Fruit fly (Drosophila melanogaster) whole organism, larva: ENCODE data around the gene CG2694.

Experiments used
- noc ChIP-seq: fragments of 200-800 bp; sonication (Bioruptor generic); optimal IDR thresholded peaks from 3 replicates; lab custom pipeline; 2019; ENCODE audit warnings: missing biosample characterization, mild to moderate bottlenecking, missing genetic modification characterization, moderate library complexity

The CG2694 gene

DNA sequence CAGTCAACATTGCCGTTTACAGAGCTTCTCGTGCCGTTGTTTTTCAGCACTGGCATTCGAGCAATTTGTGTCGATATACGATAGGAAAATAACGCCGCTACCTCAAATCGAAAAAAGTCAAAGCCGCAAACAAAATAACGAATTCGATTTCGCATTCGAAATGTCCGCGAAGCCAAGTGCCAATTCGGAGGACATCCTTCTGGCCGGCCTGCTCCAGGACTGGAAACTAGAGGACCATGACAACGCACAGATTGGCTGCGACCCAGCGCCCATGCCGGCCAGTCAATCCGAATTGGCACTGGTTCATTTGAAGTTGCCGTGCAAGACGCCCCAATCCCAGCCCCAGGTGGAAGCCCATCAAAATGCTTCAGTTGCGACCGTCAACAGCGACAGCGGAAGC is 851 bp downstream of the CG2694 start:
- no peak for TF ChIP-seq noc

dm6 chrX:2720122-2720521 is 6.2 kb downstream of the CG2694 start, which contains the start of gene CG2701:
Gene CG2701, minus strand, starts transcription at chrX:2720327.
- no peak for TF ChIP-seq noc

DNA sequence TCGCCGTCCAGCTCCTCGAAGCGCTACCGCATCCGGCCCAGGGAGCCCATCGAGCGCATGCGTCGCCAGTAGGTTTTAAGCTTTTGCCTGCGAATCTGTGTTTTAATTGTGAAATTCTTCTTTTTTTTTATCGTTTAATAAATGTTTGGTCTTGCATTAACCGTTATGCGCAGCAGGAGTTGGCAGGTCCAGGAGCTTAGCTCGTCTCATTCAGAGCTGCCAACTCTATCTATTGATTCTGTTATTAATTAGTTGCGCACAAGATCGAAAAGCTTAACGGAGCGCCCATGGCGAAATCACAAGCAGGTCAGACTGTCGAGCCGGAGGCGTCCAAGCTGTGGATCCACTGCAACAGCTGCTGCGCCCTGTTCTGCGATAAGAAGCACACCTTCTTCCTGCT is 12.5 kb downstream of the CG2694 start, which contains the start of gene vilya:
vilya (plus strand) TSS at position 259 of the 400 bp plus-strand sequence.
- no peak for TF ChIP-seq noc

- no peak for TF ChIP-seq noc
Measured at dm6 chrX:2727506-2727905, 13.6 kb downstream of the CG2694 start, which contains the start of gene dwg. Gene dwg, plus strand, starts transcription at chrX:2727698.

DNA sequence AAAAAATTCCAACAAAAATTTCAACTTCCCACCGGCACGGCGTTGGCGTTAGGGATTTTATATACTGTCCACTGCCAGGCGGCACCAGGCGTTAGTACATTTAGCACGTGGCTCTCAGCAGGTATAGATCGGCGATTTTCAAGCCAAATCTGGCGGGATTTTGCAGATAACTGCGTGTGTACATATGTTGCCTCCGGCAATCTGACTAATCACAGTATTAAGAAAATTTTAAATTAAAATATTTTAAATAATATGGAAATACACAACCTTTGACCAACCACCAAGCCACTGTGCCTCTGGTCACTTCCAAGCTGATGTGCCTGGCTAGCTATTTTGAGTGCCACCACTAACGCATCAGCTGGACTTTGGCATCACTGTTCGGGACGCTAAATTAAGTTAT is 18.2 kb downstream of the CG2694 start, which contains the start of the genes ttm50 and CG2712:
ttm50 (minus strand) TSS at position 64 of the 400 bp plus-strand sequence.
CG2712 (plus strand) TSS at position 343 of the 400 bp plus-strand sequence.
- peak; percentile 58 for TF ChIP-seq noc

- no peak for TF ChIP-seq noc
Measured at dm6 chrX:2738663-2739062, 24.8 kb downstream of the CG2694 start, which contains the start of gene crm. Gene crm, minus strand, starts transcription at chrX:2738773.

dm6 chrX:2740084-2740483 is 26.2 kb downstream of the CG2694 start, which contains the start of gene kirre:
Gene kirre, plus strand, starts transcription at chrX:2740384.
- no peak for TF ChIP-seq noc

DNA sequence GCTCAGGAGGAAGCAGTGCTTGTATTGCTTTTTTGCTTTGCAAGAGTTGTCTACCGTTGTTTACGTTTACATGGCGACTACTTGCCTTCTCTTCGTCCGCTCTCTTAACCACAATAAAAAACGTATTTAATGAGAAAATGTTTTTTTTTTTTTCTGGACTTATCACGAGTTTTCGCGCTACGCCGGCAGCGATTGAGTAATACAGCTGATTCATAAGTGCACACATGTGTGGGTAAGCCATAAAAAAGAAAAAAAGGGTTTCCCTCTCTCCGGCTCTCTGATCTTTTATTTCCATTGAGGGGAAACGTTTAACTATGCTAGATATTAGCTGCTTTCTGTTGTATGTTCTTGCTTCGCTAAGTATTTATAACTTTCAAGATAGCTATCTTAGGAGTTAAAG is 28.2 kb downstream of the CG2694 start:
- no peak for TF ChIP-seq noc

DNA sequence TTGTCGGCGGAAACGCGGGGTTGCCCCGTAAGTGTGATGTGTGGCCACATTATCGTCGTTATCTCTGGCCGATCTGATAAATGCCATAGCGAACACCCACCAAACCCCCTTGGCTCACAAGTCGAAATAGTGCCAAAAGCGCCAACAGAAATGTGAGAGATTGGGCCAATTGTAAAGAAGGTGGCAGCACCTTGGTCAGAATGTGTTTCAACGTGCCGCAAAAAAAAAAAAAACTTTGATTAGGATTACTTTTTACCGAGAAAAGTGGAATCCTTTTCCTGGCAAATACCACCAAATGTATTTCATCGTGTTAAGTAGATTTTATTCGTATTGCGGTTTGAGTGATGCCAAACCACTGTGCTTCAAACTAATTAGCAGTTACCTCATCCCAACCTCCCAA is 29.1 kb downstream of the CG2694 start:
- peak; percentile 89 for TF ChIP-seq noc

DNA sequence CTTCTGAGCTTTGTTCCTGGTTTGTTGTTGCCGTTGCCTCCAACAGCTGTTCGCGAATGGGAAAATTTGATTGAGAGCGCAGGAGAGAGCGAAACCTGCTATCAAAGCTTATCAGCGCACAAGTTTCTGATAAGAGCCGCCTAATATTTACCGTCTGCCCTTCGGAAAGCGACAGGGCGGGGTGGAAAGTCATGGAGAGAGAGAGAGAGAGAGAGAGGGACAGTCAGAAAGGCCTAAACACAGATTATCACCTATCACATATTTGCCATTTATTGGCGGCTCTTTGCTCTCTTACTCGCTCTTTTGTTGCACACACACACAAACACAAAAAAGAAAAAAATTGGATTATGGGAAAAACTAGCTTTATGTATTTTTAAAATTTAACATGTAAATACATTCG is 29.7 kb downstream of the CG2694 start:
- no peak for TF ChIP-seq noc

- peak; percentile 93 for TF ChIP-seq noc
Measured at dm6 chrX:2744042-2744441, 30.2 kb downstream of the CG2694 start, which contains the start of gene Syx4. Gene Syx4, minus strand, starts transcription at chrX:2744076.

dm6 chrX:2749693-2750092 is 35.8 kb downstream of the CG2694 start:
- TF ChIP-seq noc, result no peak

dm6 chrX:2757400-2757799 is 43.5 kb downstream of the CG2694 start:
- TF ChIP-seq noc, result no peak

DNA sequence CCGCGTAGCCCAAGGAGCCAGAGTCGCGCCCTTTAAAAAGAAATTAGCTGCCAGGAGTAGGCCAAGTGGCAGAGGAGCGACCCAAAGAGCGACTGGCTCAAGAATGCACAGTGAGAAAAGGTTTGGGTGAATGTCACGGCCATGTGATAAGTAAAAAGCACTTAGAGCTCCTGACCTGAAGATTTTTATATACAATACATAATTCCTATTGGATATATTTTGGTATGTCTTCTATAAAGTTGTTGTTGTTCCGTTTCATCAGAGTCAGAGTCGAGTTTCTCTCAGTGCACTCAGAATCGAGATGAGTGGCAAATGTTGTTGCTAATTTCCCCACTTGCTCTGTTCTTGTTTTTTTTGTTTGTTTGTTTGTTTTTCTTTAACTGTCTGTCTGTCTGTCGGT is 47.3 kb downstream of the CG2694 start:
- no peak for TF ChIP-seq noc

- no peak for TF ChIP-seq noc
Measured at dm6 chrX:2765440-2765839, 51.6 kb downstream of the CG2694 start.
